Worm (Caenorhabditis elegans) whole organism, midembryonic: ENCODE results near the gene frh-1.

Experiments used
- cog-1 ChIP-seq: sonication (generic microtip); optimal IDR thresholded peaks from 2 replicates; lab custom pipeline; 2016; ENCODE audit warnings: missing genetic modification characterization, missing compliant biosample characterization
- klf-2 ChIP-seq: fragments of 200-800 bp; sonication (Bioruptor generic); conservative IDR thresholded peaks from 2 replicates; pipeline ENCODE4 v1.3.6; 2022; ENCODE audit warnings: missing genetic modification reagents, missing genetic modification characterization, missing compliant biosample characterization
- med-1 ChIP-seq: sonication (generic microtip); optimal IDR thresholded peaks from 2 replicates; lab custom pipeline; 2017; ENCODE audit warnings: missing genetic modification characterization, mild to moderate bottlenecking, missing compliant biosample characterization, antibody characterized with exemption, missing genetic modification reagents; ENCODE audit not compliant: insufficient read depth
- ref-1 ChIP-seq: fragments of 200-800 bp; sonication (Bioruptor generic); conservative IDR thresholded peaks from 2 replicates; pipeline ENCODE4 v1.3.6; 2022; ENCODE audit warnings: missing genetic modification reagents, missing genetic modification characterization, missing compliant biosample characterization
- ztf-29 ChIP-seq: fragments of 200-800 bp; sonication (Bioruptor generic); IDR thresholded peaks from 2 replicates; pipeline ENCODE4 v1.3.6; 2022; ENCODE audit warnings: missing genetic modification reagents, missing genetic modification characterization, missing compliant biosample characterization

DNA sequence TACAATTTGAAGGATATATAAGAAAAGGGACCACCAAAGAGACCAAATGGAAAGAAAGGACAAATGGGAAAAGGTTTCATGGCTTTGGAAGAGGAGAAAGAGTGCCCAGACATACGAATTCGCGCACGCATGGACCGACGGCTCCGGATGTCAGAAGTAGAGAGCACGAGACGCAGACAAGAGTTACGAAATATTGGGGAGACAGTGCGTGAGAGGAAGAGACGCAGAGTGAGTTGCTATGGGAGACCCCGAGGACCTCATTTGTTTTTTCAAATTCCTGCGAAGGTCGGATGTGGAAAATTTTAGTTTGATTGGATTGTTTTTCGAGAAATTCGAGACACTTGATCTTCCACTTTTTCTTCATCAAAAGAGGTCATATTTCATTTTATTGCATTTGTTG is 49.4 kb downstream of the frh-1 start:
- TF ChIP-seq med-1 (GFP tag; lab: Kevin White, UChicago) = no peak
- TF ChIP-seq ztf-29 = no peak
- no peak for TF ChIP-seq ref-1 (GFP tag; lab: Robert Waterston, UW)
- TF ChIP-seq cog-1 (tag; lab: Kevin White, UChicago) = no peak
- TF ChIP-seq klf-2 = no peak
